Worm (Caenorhabditis elegans) whole organism, young adult: ENCODE results near the gene haao-1.

ENCODE experiments used
- F55B11.4 ChIP-seq: sonication (generic microtip); optimal IDR thresholded peaks from 2 replicates; lab custom pipeline; 2016; ENCODE audit warnings: missing compliant biosample characterization, missing genetic modification characterization, borderline replicate concordance; ENCODE audit not compliant: insufficient read depth
- K12H6.12 ChIP-seq: fragments of 200-800 bp; sonication (Bioruptor generic); optimal IDR thresholded peaks from 2 replicates; lab custom pipeline; 2018; ENCODE audit warnings: mild to moderate bottlenecking, missing genetic modification characterization, missing compliant biosample characterization
- aptf-2 ChIP-seq: fragments of 200-800 bp; sonication (Bioruptor generic); conservative IDR thresholded peaks from 2 replicates; pipeline ENCODE4 v1.3.6; 2022; ENCODE audit warnings: missing genetic modification reagents, missing genetic modification characterization, missing compliant biosample characterization
- fkh-3 ChIP-seq: sonication (generic microtip); optimal IDR thresholded peaks from 2 replicates; lab custom pipeline; 2016; ENCODE audit warnings: mild to moderate bottlenecking, missing genetic modification characterization, missing compliant biosample characterization
- hsf-1 ChIP-seq: fragments of 200-800 bp; sonication (Bioruptor generic); IDR thresholded peaks from 2 replicates; pipeline ENCODE4 v1.3.6; 2022; ENCODE audit warnings: missing genetic modification reagents, missing genetic modification characterization, missing compliant biosample characterization
- pha-4 ChIP-seq: fragments of 150-350 bp; sonication (generic microtip); optimal IDR thresholded peaks from 2 replicates; lab custom pipeline; 2014; ENCODE audit warnings: missing biosample characterization, missing genetic modification reagents, missing genetic modification characterization
- ztf-18 ChIP-seq: sonication (generic microtip); optimal IDR thresholded peaks from 2 replicates; lab custom pipeline; 2016; ENCODE audit warnings: missing genotype, mild to moderate bottlenecking, missing genetic modification characterization, missing compliant biosample characterization

- TF ChIP-seq hsf-1 (no peak), aptf-2 (GFP tag; lab: Robert Waterston, UW) (no peak), pha-4 (peak; percentile 96), K12H6.12 (peak; percentile 100), fkh-3 (tag; lab: Kevin White, UChicago) (no peak), F55B11.4 (no peak), ztf-18 (tag; lab: Kevin White, UChicago) (peak; percentile 91)
Measured at ce11 chrV:9546860-9547269, 42.2 kb downstream of the haao-1 start, which contains the start of gene his-37.
